Worm (Caenorhabditis elegans): ENCODE measurements around the gene T01B10.5.
"Not testable (repeated sequence)": the region's sequence is repeated elsewhere in the genome, so short reads cannot be mapped to it uniquely, and the experiment has no call there.

The T01B10.5 gene

ce11 chrX:8520402-8520801 lies 25.3 kb downstream of the T01B10.5 start, which contains the start of gene H03E18.2:
TSS of gene H03E18.2 (minus strand) at chrX:8520502.
- no peak for TF ChIP-seq irx-1 (tag; optimal IDR thresholded peaks at IDR 0.05)
- TF ChIP-seq tbx-2 (tag; optimal IDR thresholded peaks at IDR 0.05), result no peak
- TF ChIP-seq ztf-4 (tag; optimal IDR thresholded peaks at IDR 0.05), result no peak
- no peak for TF ChIP-seq zip-4 (GFP tag; optimal IDR thresholded peaks at IDR 0.05)
- TF ChIP-seq egl-27 (tag; optimal IDR thresholded peaks at IDR 0.05), result no peak
- no peak for TF ChIP-seq ces-1 (GFP tag; optimal IDR thresholded peaks at IDR 0.05)
- TF ChIP-seq snpc-4 (tag; optimal IDR thresholded peaks at IDR 0.05), result no peak
- TF ChIP-seq hlh-17 (GFP tag; optimal IDR thresholded peaks at IDR 0.05; ENCODE audit: borderline replicate concordance), result no peak
- TF ChIP-seq nhr-71 (tag; optimal IDR thresholded peaks at IDR 0.05), result no peak
- TF ChIP-seq unc-98 (GFP tag; IDR thresholded peaks at IDR 0.05), result no peak
- TF ChIP-seq fkh-10 (GFP tag; optimal IDR thresholded peaks at IDR 0.05), result no peak
- no peak for TF ChIP-seq egl-13 (tag; optimal IDR thresholded peaks at IDR 0.05)
- no peak for TF ChIP-seq lin-14 (GFP tag; optimal IDR thresholded peaks at IDR 0.05)
- TF ChIP-seq F16B12.6 (tag; optimal IDR thresholded peaks at IDR 0.05), result no peak

DNA sequence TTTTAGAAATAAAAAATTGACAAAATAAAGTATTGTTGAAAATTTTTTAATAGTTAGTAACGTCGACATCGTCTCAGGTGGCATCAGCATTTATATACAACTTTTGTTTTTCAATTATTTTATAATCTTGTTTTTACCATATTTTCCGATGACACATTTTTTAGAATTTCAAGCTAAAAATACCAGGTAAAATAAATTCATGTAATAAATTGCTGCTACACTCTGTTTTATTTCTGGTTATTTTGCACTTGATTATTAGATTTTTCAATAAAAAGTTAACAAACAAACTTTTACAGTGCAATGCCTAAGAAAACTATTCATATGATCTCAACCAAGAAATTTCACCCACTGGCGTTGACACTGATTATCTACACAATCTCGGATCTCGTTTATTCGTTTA lies 26.5 kb downstream of the T01B10.5 start, which contains the start of gene C03G5.14:
TSS of gene C03G5.14 (plus strand) at position 301 of the 400 bp plus-strand sequence.
- TF ChIP-seq ceh-82 (tag; optimal IDR thresholded peaks at IDR 0.05) (no peak), ceh-88 (GFP tag; IDR thresholded peaks at IDR 0.05) (no peak), tlp-1 (tag; optimal IDR thresholded peaks at IDR 0.05) (no peak), mab-9 (GFP tag; IDR thresholded peaks at IDR 0.05) (no peak), isw-1 (GFP tag; IDR thresholded peaks at IDR 0.05) (no peak), lin-39 (tag; optimal IDR thresholded peaks at IDR 0.05) (no peak), lin-15B (tag; optimal IDR thresholded peaks at IDR 0.05) (no peak), pax-3 (tag; optimal IDR thresholded peaks at IDR 0.05) (no peak), nhr-19 (GFP tag; conservative IDR thresholded peaks at IDR 0.05) (no peak), ets-5 (GFP tag; IDR thresholded peaks at IDR 0.05) (no peak), aha-1 (tag; optimal IDR thresholded peaks at IDR 0.05) (no peak), lsy-2 (tag; optimal IDR thresholded peaks at IDR 0.05) (no peak), lir-3 (tag; optimal IDR thresholded peaks at IDR 0.05; ENCODE audit: poor library complexity) (no peak), nhr-84 (tag; optimal IDR thresholded peaks at IDR 0.05) (no peak), dpl-1 (GFP tag; optimal IDR thresholded peaks at IDR 0.05) (no peak), efl-3 (GFP tag; optimal IDR thresholded peaks at IDR 0.05) (no peak)

ce11 chrX:8523000-8523399 lies 27.9 kb downstream of the T01B10.5 start:
- TF ChIP-seq ceh-8 (GFP tag; optimal IDR thresholded peaks at IDR 0.05) (peak; percentile 91), fkh-8 (tag; optimal IDR thresholded peaks at IDR 0.05) (peak; percentile 49), nhr-12 (tag; optimal IDR thresholded peaks at IDR 0.05) (no peak)

DNA sequence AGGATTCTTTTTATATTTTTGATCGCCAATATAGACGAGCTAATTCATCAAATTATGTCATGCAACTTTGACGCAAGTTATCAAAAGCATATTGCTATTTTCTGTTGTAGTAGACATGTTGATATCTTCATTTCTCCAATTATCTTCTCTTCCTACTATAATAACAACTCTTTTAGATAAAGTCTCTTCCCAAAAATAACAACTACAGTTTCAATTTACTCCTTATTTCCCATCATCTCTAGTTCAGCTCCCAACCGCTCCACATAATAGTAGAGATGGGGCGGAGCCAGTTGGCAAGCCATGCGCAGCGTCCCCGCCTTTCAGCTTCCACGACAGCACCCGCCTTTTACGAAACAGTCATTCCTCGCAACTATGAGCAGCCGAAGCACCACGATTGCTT lies 32.8 kb downstream of the T01B10.5 start, which contains the start of gene flp-5:
TSS of gene flp-5 (plus strand) at position 301 of the 400 bp plus-strand sequence.
- no peak for TF ChIP-seq dpl-1 (GFP tag; optimal IDR thresholded peaks at IDR 0.05)
- TF ChIP-seq F16B12.6 (tag; optimal IDR thresholded peaks at IDR 0.05), result no peak
- no peak for TF ChIP-seq dsc-1 (tag; optimal IDR thresholded peaks at IDR 0.05)

DNA sequence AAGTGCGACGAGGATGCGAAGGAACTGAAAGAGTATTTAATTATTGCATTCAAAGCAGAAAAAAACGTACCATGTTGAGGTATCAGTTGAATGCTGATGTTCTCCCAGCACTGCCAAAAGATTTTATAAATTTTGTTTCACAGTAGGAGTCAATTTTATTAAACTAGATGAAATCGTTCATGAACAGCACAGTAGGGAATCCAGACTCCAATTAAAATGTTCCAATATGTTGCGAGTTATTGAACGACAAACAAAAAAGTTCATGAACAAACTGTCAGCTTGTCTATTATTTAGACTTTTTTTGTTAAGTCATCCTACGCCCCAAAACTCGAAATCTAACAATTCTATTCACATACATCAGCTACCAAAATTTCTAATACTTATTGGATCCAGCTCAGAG lies 39.9 kb downstream of the T01B10.5 start, which contains the start of gene nspc-1:
TSS of gene nspc-1 (minus strand) at position 101 of the 400 bp plus-strand sequence.
- TF ChIP-seq fkh-10 (GFP tag; optimal IDR thresholded peaks at IDR 0.05); tlp-1 (tag; optimal IDR thresholded peaks at IDR 0.05); pag-3 (tag; optimal IDR thresholded peaks at IDR 0.05; ENCODE audit: borderline replicate concordance, insufficient read depth): not testable (repeated sequence)

Measured in whole organism, L1 larva.